Worm (Caenorhabditis elegans): ENCODE measurements around the gene srg-24.

ce11 chrII:3123206-3123605 lies 22.8 kb upstream of the srg-24 start, which contains the start of gene srh-71:
- TF ChIP-seq elt-3 (tag; optimal IDR thresholded peaks at IDR 0.05) (no peak), nhr-71 (tag; optimal IDR thresholded peaks at IDR 0.05) (no peak), nhr-12 (tag; optimal IDR thresholded peaks at IDR 0.05) (no peak), mdl-1 (tag; optimal IDR thresholded peaks at IDR 0.05) (no peak), egl-27 (tag; optimal IDR thresholded peaks at IDR 0.05) (no peak), mef-2 (tag; optimal IDR thresholded peaks at IDR 0.05) (no peak), ama-1 (optimal IDR thresholded peaks at IDR 0.05) (no peak), lin-39 (tag; optimal IDR thresholded peaks at IDR 0.05) (no peak), ztf-11 (tag; optimal IDR thresholded peaks at IDR 0.05) (no peak)

All from whole organism, L1 larva.